Fruit fly (Drosophila melanogaster) whole organism, embryonic: Measurements from ENCODE around the gene CG45079.

Experiments used
- ATbp ChIP-seq: fragments of 200-800 bp; sonication (Bioruptor generic); optimal IDR thresholded peaks from 2 replicates; lab custom pipeline; 2017; ENCODE audit warnings: missing biosample characterization, mild to moderate bottlenecking, missing genetic modification characterization, missing genetic modification reagents
- Bdp1 ChIP-seq: fragments of 200-800 bp; sonication (Bioruptor generic); optimal IDR thresholded peaks from 3 replicates; lab custom pipeline; 2016; ENCODE audit warnings: missing biosample characterization, missing genetic modification characterization
- CG10267 ChIP-seq: fragments of 200-800 bp; sonication (Bioruptor generic); optimal IDR thresholded peaks from 2 replicates; lab custom pipeline; 2018; ENCODE audit warnings: missing biosample characterization, mild to moderate bottlenecking, missing genetic modification characterization, moderate library complexity
- CG10431 ChIP-seq: fragments of 200-800 bp; sonication (Bioruptor generic); optimal IDR thresholded peaks from 3 replicates; lab custom pipeline; 2018; ENCODE audit warnings: missing biosample characterization, mild to moderate bottlenecking, missing genetic modification characterization
- CG10543 ChIP-seq: fragments of 200-800 bp; sonication (Bioruptor generic); optimal IDR thresholded peaks from 3 replicates; lab custom pipeline; 2017; ENCODE audit warnings: missing biosample characterization, mild to moderate bottlenecking, missing genetic modification characterization, moderate library complexity
- CG13123 ChIP-seq: fragments of 200-800 bp; sonication (Bioruptor generic); optimal IDR thresholded peaks from 2 replicates; lab custom pipeline; 2016; ENCODE audit warnings: missing biosample characterization, missing genetic modification characterization
- CG13424 ChIP-seq: fragments of 200-800 bp; sonication (Bioruptor generic); optimal IDR thresholded peaks from 2 replicates; lab custom pipeline; 2019; ENCODE audit warnings: missing biosample characterization, mild to moderate bottlenecking, missing genetic modification characterization, moderate library complexity
- CG14667 ChIP-seq: fragments of 200-800 bp; sonication (Bioruptor generic); IDR thresholded peaks from 2 replicates; pipeline ENCODE4 v1.3.6; 2022; ENCODE audit warnings: missing biosample characterization, missing genetic modification characterization
- CG14965 ChIP-seq: fragments of 200-800 bp; sonication (Bioruptor generic); optimal IDR thresholded peaks from 2 replicates; lab custom pipeline; 2016; ENCODE audit warnings: missing biosample characterization, missing genetic modification characterization, borderline replicate concordance
- CG16815 ChIP-seq: fragments of 200-800 bp; sonication (Bioruptor generic); optimal IDR thresholded peaks from 3 replicates; lab custom pipeline; 2017; ENCODE audit warnings: missing biosample characterization, mild to moderate bottlenecking, missing genetic modification characterization
- CG17361 ChIP-seq: fragments of 200-800 bp; sonication (Bioruptor generic); IDR thresholded peaks from 3 replicates; pipeline ENCODE4 v1.3.6; 2022; ENCODE audit warnings: missing biosample characterization, missing genetic modification characterization
- CG17829 ChIP-seq: fragments of 200-800 bp; optimal IDR thresholded peaks from 2 replicates; lab custom pipeline; 2019; ENCODE audit warnings: missing biosample characterization, mild to moderate bottlenecking, missing genetic modification characterization, moderate library complexity
- CG2120 ChIP-seq: fragments of 200-800 bp; sonication (Bioruptor generic); optimal IDR thresholded peaks from 3 replicates; lab custom pipeline; 2016; ENCODE audit warnings: missing biosample characterization, missing genetic modification characterization
- CG7372 ChIP-seq: fragments of 200-800 bp; sonication (Bioruptor generic); IDR thresholded peaks from 2 replicates; pipeline ENCODE4 v1.3.6; 2022; ENCODE audit warnings: missing biosample characterization, missing genetic modification characterization
- CG8089 ChIP-seq: fragments of 200-800 bp; sonication (Bioruptor generic); optimal IDR thresholded peaks from 3 replicates; lab custom pipeline; 2016; ENCODE audit warnings: missing biosample characterization, missing genetic modification characterization
- CG8359 ChIP-seq: fragments of 200-800 bp; sonication (Bioruptor generic); optimal IDR thresholded peaks from 2 replicates; lab custom pipeline; 2017; ENCODE audit warnings: missing biosample characterization, mild to moderate bottlenecking, missing genetic modification characterization, borderline replicate concordance
- CG9876 ChIP-seq: fragments of 200-800 bp; sonication (Bioruptor generic); optimal IDR thresholded peaks from 2 replicates; lab custom pipeline; 2016; ENCODE audit warnings: missing biosample characterization, missing genetic modification characterization
- CoRest ChIP-seq: fragments of 200-800 bp; sonication (Bioruptor generic); optimal IDR thresholded peaks from 3 replicates; lab custom pipeline; 2018; ENCODE audit warnings: missing biosample characterization, mild to moderate bottlenecking, missing genetic modification characterization, moderate library complexity
- Dad ChIP-seq: fragments of 200-800 bp; sonication (Bioruptor generic); optimal IDR thresholded peaks from 3 replicates; lab custom pipeline; 2016; ENCODE audit warnings: missing biosample characterization, missing genetic modification characterization
- Dll ChIP-seq: fragments of 200-800 bp; sonication (Bioruptor generic); IDR thresholded peaks from 4 replicates; pipeline ENCODE4 v1.3.6; 2022; ENCODE audit warnings: missing biosample characterization, missing genetic modification characterization; ENCODE audit not compliant: partially characterized antibody
- Dp ChIP-seq: fragments of 200-800 bp; sonication (Bioruptor generic); optimal IDR thresholded peaks from 2 replicates; lab custom pipeline; 2018; ENCODE audit warnings: missing biosample characterization, mild to moderate bottlenecking, missing genetic modification characterization, moderate library complexity
- ERR ChIP-seq: fragments of 200-800 bp; sonication (Bioruptor generic); optimal IDR thresholded peaks from 2 replicates; lab custom pipeline; 2016; ENCODE audit warnings: missing biosample characterization, missing genetic modification characterization
- Fer3 ChIP-seq: fragments of 200-800 bp; sonication (Bioruptor generic); optimal IDR thresholded peaks from 2 replicates; lab custom pipeline; 2018; ENCODE audit warnings: missing biosample characterization, mild to moderate bottlenecking, missing genetic modification characterization, moderate library complexity
- GATAe ChIP-seq: fragments of 200-800 bp; sonication (Bioruptor generic); conservative IDR thresholded peaks from 2 replicates; pipeline ENCODE4 v1.3.6; 2022; ENCODE audit warnings: missing biosample characterization, missing genetic modification characterization
- Hmr ChIP-seq: fragments of 200-800 bp; sonication (Bioruptor generic); optimal IDR thresholded peaks from 3 replicates; lab custom pipeline; 2017; ENCODE audit warnings: mild to moderate bottlenecking, missing biosample characterization, missing genetic modification reagents, missing genetic modification characterization
- Optix ChIP-seq: fragments of 200-800 bp; sonication (Bioruptor generic); IDR thresholded peaks from 3 replicates; pipeline ENCODE4 v1.3.6; 2022; ENCODE audit warnings: missing biosample characterization, missing genetic modification characterization
- Poxn ChIP-seq: fragments of 200-800 bp; sonication (Bioruptor generic); IDR thresholded peaks from 2 replicates; pipeline ENCODE4 v1.3.6; 2022; ENCODE audit warnings: missing biosample characterization, missing genetic modification characterization
- Sry-δ ChIP-seq: fragments of 200-800 bp; sonication (Bioruptor generic); optimal IDR thresholded peaks from 2 replicates; lab custom pipeline; 2016; ENCODE audit warnings: missing biosample characterization, missing genetic modification characterization
- ac ChIP-seq: fragments of 200-800 bp; sonication (Bioruptor generic); optimal IDR thresholded peaks from 3 replicates; lab custom pipeline; 2017; ENCODE audit warnings: missing biosample characterization, mild to moderate bottlenecking, missing genetic modification characterization
- ap ChIP-seq: fragments of 200-800 bp; sonication (Bioruptor generic); IDR thresholded peaks from 2 replicates; pipeline ENCODE4 v1.3.6; 2022; ENCODE audit warnings: missing biosample characterization, missing genetic modification characterization
- bigmax ChIP-seq: fragments of 200-800 bp; sonication (Bioruptor generic); optimal IDR thresholded peaks from 2 replicates; lab custom pipeline; 2018; ENCODE audit warnings: missing biosample characterization, mild to moderate bottlenecking, missing genetic modification characterization
- br ChIP-seq: fragments of >200 bp; optimal IDR thresholded peaks from 2 replicates; lab custom pipeline; 2017
- btn ChIP-seq: fragments of 200-800 bp; sonication (Bioruptor generic); optimal IDR thresholded peaks from 2 replicates; lab custom pipeline; 2016; ENCODE audit warnings: missing biosample characterization, missing genetic modification characterization
- ci ChIP-seq: fragments of 200-800 bp; sonication (Bioruptor generic); IDR thresholded peaks from 3 replicates; pipeline ENCODE4 v1.3.6; 2022; ENCODE audit warnings: missing biosample characterization, missing genetic modification characterization
- dm ChIP-seq: fragments of 200-800 bp; sonication (Bioruptor generic); optimal IDR thresholded peaks from 3 replicates; lab custom pipeline; 2016; ENCODE audit warnings: missing biosample characterization, missing genetic modification characterization
- en ChIP-seq: fragments of 200-800 bp; sonication (Bioruptor generic); optimal IDR thresholded peaks from 2 replicates; lab custom pipeline; 2016; ENCODE audit warnings: missing biosample characterization, missing genetic modification characterization
- fd64A ChIP-seq: fragments of 200-800 bp; sonication (Bioruptor generic); optimal IDR thresholded peaks from 3 replicates; lab custom pipeline; 2018; ENCODE audit warnings: missing biosample characterization, mild to moderate bottlenecking, missing genetic modification characterization
- gcm2 ChIP-seq: fragments of 200-800 bp; sonication (Bioruptor generic); optimal IDR thresholded peaks from 2 replicates; lab custom pipeline; 2016; ENCODE audit warnings: missing biosample characterization, missing genetic modification characterization
- gfzf ChIP-seq: fragments of 200-800 bp; sonication (Bioruptor generic); optimal IDR thresholded peaks from 2 replicates; lab custom pipeline; 2016; ENCODE audit warnings: missing biosample characterization, mild to moderate bottlenecking, missing genetic modification characterization, moderate library complexity
- gsb-n ChIP-seq: fragments of 200-800 bp; sonication (Bioruptor generic); optimal IDR thresholded peaks from 3 replicates; lab custom pipeline; 2018; ENCODE audit warnings: missing biosample characterization, mild to moderate bottlenecking, missing genetic modification characterization
- jigr1 ChIP-seq: fragments of 200-800 bp; sonication (Bioruptor generic); IDR thresholded peaks from 3 replicates; pipeline ENCODE4 v1.3.6; 2022; ENCODE audit warnings: missing biosample characterization, missing genetic modification characterization
- kah ChIP-seq: fragments of 200-800 bp; sonication (Bioruptor generic); optimal IDR thresholded peaks from 2 replicates; lab custom pipeline; 2018; ENCODE audit warnings: missing biosample characterization, mild to moderate bottlenecking, missing genetic modification characterization
- kay ChIP-seq: fragments of 200-800 bp; sonication (Bioruptor generic); optimal IDR thresholded peaks from 2 replicates; lab custom pipeline; 2016; ENCODE audit warnings: missing biosample characterization, missing genetic modification characterization
- lmd ChIP-seq: fragments of 200-800 bp; sonication (Bioruptor generic); IDR thresholded peaks from 2 replicates; pipeline ENCODE4 v1.3.6; 2022; ENCODE audit warnings: missing biosample characterization, missing genetic modification characterization
- mirr ChIP-seq: fragments of 200-800 bp; sonication (Bioruptor generic); optimal IDR thresholded peaks from 3 replicates; lab custom pipeline; 2018; ENCODE audit warnings: missing biosample characterization, mild to moderate bottlenecking, missing genetic modification characterization
- peb ChIP-seq: fragments of 200-800 bp; sonication (Bioruptor generic); IDR thresholded peaks from 2 replicates; pipeline ENCODE4 v1.3.6; 2022; ENCODE audit warnings: missing biosample characterization, missing genetic modification characterization
- repo ChIP-seq: fragments of 200-800 bp; sonication (Bioruptor generic); optimal IDR thresholded peaks from 2 replicates; lab custom pipeline; 2016; ENCODE audit warnings: missing biosample characterization, missing genetic modification characterization
- row ChIP-seq: fragments of 200-800 bp; sonication (Bioruptor generic); IDR thresholded peaks from 3 replicates; pipeline ENCODE4 v1.3.6; 2022; ENCODE audit warnings: missing biosample characterization, missing genetic modification characterization
- shn ChIP-seq: fragments of 200-800 bp; sonication (Bioruptor generic); optimal IDR thresholded peaks from 3 replicates; lab custom pipeline; 2016; ENCODE audit warnings: missing biosample characterization, missing genetic modification characterization
- sug ChIP-seq: fragments of 200-800 bp; optimal IDR thresholded peaks from 2 replicates; lab custom pipeline; 2019; ENCODE audit warnings: missing biosample characterization, mild to moderate bottlenecking, missing genetic modification characterization, moderate library complexity
- wdn ChIP-seq: fragments of 200-800 bp; sonication (Bioruptor generic); IDR thresholded peaks from 2 replicates; pipeline ENCODE4 v1.3.6; 2022; ENCODE audit warnings: missing biosample characterization, missing genetic modification characterization

Gene CG45079

DNA sequence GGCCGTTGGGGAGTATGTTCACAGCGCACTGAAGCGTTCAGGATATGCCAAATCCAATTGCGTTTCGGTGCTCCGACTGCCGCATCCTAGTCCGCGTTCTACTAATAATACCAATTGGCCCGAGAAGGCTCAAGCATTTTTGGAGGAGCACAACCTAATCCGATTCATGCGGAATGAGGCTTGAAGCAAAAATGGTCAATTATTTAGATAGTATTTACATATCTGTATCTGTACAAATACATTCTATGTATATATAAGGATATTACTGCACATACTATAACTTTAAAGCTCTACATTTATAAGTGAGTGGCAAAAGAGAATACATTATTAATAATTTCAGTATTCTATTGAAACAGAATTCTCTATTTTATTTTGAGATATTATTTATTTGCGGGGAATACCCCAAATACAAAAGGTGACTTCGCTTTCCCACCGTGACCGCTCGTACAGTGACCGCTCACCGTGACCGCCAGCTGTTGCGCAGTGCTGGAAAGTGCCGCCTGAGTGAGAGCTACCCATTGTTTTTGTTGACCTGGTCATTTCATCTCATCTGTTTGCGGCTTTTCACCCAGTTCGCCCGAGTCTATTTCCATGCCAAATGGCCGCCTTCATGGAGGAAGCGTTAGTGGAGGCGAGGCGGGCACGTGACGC, 27.2 kb downstream of the CG45079 start, which contains the start of gene CG5292 (continued):
- TF ChIP-seq CG13123 (GFP tag; lab: Kevin White, UChicago): no peak
- no peak for TF ChIP-seq bigmax
- TF ChIP-seq ap (GFP tag; lab: Robert Waterston, UW): no peak
- TF ChIP-seq gsb-n (tag; lab: Kevin White, UChicago): peak; percentile 50
- no peak for TF ChIP-seq Poxn (GFP tag; lab: Robert Waterston, UW)
- TF ChIP-seq CG9876 (GFP tag; lab: Kevin White, UChicago): no peak
- TF ChIP-seq Optix (GFP tag; lab: Robert Waterston, UW): peak; percentile 27; the same call in 1 of the 3 replicates
- peak; percentile 67 for TF ChIP-seq CG17829 (tag; lab: Kevin White, UChicago)
- no peak for TF ChIP-seq Sry-δ (GFP tag; lab: Kevin White, UChicago)
- TF ChIP-seq Fer3 (tag; lab: Kevin White, UChicago): peak; percentile 34
- TF ChIP-seq CoRest (tag; lab: Kevin White, UChicago): peak; percentile 73
- TF ChIP-seq CG8359 (GFP tag; lab: Kevin White, UChicago): no peak
- TF ChIP-seq gcm2 (GFP tag; lab: Kevin White, UChicago): peak; percentile 12
- TF ChIP-seq sug (tag; lab: Kevin White, UChicago): no peak
- TF ChIP-seq ci (GFP tag; lab: Robert Waterston, UW): peak; percentile 88
- peak; percentile 9 for TF ChIP-seq Bdp1 (GFP tag; lab: Kevin White, UChicago)
- TF ChIP-seq Dll (GFP tag; lab: Robert Waterston, UW): peak; percentile 59; the same call in 2 of the 4 replicates
- TF ChIP-seq en (GFP tag; lab: Kevin White, UChicago): no peak
- peak; percentile 85 for TF ChIP-seq CG10267
- peak; percentile 77 for TF ChIP-seq Hmr (GFP tag; lab: Kevin White, UChicago)
- no peak for TF ChIP-seq br (lab: Kevin White, UChicago)
- no peak for TF ChIP-seq mirr
- no peak for TF ChIP-seq ERR (GFP tag; lab: Kevin White, UChicago)
- TF ChIP-seq CG2120 (GFP tag; lab: Kevin White, UChicago): peak; percentile 72
- peak; percentile 42; the same call in 1 of the 2 replicates for TF ChIP-seq lmd (GFP tag; lab: Robert Waterston, UW)
- TF ChIP-seq CG14667 (GFP tag; lab: Robert Waterston, UW): no peak
- TF ChIP-seq CG10543 (GFP tag; lab: Kevin White, UChicago): no peak
- no peak for TF ChIP-seq CG14965
- peak; percentile 78 for TF ChIP-seq dm (GFP tag; lab: Kevin White, UChicago)
- no peak for TF ChIP-seq CG8089 (GFP tag; lab: Kevin White, UChicago)
- no peak for TF ChIP-seq fd64A (GFP tag; lab: Kevin White, UChicago)
- no peak for TF ChIP-seq shn
- no peak for TF ChIP-seq kay (GFP tag; lab: Kevin White, UChicago)
- peak; percentile 66 for TF ChIP-seq CG13424 (tag; lab: Kevin White, UChicago)
- TF ChIP-seq peb: no peak
- TF ChIP-seq CG10431: peak; percentile 36
- peak; percentile 0 for TF ChIP-seq repo (GFP tag; lab: Kevin White, UChicago)
- TF ChIP-seq CG17361 (GFP tag; lab: Robert Waterston, UW): no peak; the same call in 2 of the 3 replicates
- peak; percentile 42 for TF ChIP-seq Dp (GFP tag; lab: Kevin White, UChicago)
- TF ChIP-seq row (GFP tag; lab: Robert Waterston, UW): peak; percentile 89
- TF ChIP-seq GATAe (GFP tag; lab: Robert Waterston, UW): no peak
- TF ChIP-seq wdn (GFP tag; lab: Robert Waterston, UW): no peak
- TF ChIP-seq kah (GFP tag; lab: Kevin White, UChicago): peak; percentile 58
- TF ChIP-seq CG7372 (GFP tag; lab: Robert Waterston, UW): 0 out of 2 replicates have a peak, but pooled peaks have one; percentile 37
- TF ChIP-seq CG16815 (GFP tag; lab: Kevin White, UChicago): peak; percentile 8
- TF ChIP-seq btn: no peak
- TF ChIP-seq gfzf: no peak
- peak; percentile 8 for TF ChIP-seq ATbp (GFP tag; lab: Kevin White, UChicago)
- no peak for TF ChIP-seq jigr1 (GFP tag; lab: Robert Waterston, UW)
- TF ChIP-seq Dad: peak; percentile 19
- no peak for TF ChIP-seq ac
